Fruit fly (Drosophila melanogaster): ENCODE data around the gene CG43610.

The CG43610 gene

DNA sequence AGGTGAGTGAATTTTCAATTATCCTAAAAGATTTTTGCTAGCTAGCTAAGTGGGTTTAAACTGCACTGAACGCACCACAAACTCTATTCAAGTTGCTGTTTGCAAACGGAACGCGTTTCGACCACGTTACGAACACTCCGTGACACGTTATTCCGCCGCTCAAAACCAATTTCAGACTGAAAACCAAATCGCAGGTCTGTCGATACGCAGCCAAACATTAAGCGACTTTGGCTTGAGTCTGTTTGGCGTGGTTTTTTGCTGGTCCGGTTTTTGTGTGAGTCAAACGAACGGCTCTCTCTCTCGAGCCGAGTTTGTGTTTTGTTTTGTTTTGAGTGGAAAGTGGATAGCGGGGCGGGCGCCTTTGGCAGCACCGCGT is 4.6 kb upstream of the CG43610 start:
- TF ChIP-seq CTCF (optimal IDR thresholded peaks at IDR 0.05) (no peak), CG8478 (optimal IDR thresholded peaks at IDR 0.05) (no peak)

DNA sequence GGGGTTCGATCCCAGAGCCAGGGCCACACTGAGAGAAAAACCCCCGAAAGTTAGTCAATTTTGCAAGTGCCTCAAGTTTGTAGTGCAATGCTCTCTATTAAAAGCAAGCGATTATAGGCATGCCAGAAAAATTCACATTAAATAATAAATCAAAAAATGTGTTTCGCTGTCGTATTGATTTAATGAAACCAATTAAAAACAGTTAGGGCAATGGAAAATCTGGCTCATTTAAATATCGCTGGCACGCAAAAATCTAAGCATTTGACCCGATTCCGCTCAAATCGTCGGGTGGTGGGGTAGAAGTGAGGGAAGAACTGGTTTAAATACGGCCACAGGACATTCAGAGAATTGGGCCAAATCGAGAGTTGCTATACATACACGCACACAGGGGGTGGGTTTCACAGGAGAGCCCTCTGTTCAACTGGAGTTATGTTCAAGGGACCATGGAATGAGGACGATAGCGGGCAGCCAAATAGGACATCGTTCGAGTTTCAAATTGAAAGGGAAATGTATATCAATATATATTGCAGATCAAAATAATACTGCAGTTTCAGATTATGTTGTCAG is 4.0 kb upstream of the CG43610 start:
- TF ChIP-seq CTCF (optimal IDR thresholded peaks at IDR 0.05) (no peak), CG8478 (optimal IDR thresholded peaks at IDR 0.05) (no peak)

DNA sequence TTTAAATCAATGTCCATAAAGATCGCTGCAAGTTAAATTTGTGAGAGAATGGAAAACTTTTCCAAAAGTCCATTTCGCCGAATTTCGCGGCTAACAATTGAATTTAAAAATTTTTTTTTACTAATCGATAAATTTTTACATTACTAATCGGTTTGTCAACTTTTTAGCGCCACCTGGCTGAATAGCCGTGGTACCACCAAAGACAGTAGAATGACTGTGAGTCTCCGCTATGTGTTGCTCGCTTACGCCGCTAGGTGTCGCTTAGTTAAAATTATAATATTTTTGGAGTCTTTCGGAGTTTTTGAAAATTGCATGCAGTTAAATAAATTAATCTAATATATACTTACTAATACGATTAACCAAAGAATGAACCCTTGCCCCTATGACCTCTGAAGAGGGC is 1.6 kb upstream of the CG43610 start:
- TF ChIP-seq CTCF (optimal IDR thresholded peaks at IDR 0.05) (peak; percentile 80 to 98), CG8478 (optimal IDR thresholded peaks at IDR 0.05) (no peak)

DNA sequence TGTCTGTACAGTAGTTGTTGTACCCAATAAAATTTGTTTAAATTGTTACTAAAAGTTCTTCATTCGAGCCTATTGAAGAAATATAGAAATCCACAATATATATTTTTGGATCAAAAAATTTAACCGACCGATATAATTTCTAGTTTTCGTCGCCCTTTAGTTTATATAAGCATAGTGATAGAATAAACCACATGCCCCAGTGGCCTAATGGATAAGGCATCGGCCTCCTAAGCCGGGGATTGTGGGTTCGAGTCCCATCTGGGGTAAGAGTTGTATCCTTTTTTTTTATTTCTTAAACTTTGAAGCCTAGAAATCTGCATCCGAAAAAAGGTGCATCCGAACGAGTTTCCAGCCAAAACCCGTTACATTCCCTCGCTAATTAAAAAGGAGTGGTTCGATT is 555 bp downstream of the CG43610 start:
- TF ChIP-seq CTCF (optimal IDR thresholded peaks at IDR 0.05), result no peak
- TF ChIP-seq CG8478 (optimal IDR thresholded peaks at IDR 0.05), result no peak

DNA sequence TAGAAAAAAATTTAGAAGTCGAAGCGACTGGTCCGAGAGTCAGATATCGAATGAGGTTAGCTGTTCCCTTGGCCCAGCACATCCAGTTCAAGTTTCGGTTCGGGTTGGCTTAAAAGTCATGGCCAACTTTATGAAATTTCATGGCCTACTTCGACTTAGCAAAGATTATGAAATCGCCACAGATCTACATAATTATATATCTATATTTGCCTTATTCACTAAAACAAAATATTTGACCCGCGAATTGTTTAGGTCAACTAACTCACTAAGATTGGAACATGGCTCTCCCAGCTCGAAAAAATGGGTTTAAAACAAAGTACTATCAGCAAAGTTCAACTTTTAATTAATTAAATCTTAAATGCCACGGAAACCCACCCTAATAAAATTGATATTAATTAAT is 1.8 kb downstream of the CG43610 start, which contains the start of gene CG17376:
Gene CG17376, minus strand, starts transcription at position 101 of the 400 bp plus-strand sequence.
- TF ChIP-seq CTCF (optimal IDR thresholded peaks at IDR 0.05) (no peak), CG8478 (optimal IDR thresholded peaks at IDR 0.05) (no peak)

DNA sequence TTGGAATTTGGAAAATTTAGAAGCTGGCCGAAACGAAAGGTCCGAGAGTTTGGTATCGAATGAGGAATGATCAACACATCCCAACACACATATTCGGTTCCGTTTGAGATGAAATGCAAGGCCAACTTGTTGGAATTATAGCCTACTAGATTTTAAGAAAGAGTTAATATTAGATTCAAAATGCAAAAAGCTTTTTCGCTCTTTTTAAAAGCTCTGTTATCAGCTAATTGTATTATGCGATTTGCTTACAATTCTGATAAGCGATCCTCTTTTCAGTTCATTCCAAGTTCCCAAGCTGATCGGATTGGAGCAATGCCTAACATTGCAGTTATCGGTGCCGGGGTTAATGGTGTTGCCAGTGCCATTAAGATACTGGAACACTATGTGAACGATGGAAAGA is 3.7 kb downstream of the CG43610 start, which contains the start of the genes CG17377 and Daao2:
Gene CG17377, minus strand, starts transcription at position 101 of the 400 bp plus-strand sequence.
Gene Daao2, plus strand, starts transcription at position 272 of the 400 bp plus-strand sequence.
- no peak for TF ChIP-seq CG8478 (optimal IDR thresholded peaks at IDR 0.05)
- no peak for TF ChIP-seq CTCF (optimal IDR thresholded peaks at IDR 0.05)

DNA sequence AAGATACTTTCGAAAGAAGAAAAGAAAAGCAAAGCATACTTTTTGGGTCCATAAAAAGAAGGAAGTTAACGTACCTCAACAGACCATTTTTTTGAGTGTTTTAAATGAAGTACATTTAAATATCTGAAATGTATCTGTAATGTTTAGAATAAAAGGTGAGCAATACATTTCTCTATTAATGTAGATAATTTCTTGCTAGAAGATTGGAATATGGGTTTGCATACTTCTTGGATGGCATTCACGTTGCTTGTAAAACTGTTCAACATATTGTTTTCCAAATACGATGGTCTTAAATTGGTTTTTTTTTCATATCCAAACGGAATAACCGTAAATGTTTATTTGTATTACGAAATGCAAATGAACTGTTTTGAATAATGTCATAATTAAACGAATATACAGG is 6.8 kb downstream of the CG43610 start, which contains the start of gene CG17375:
Gene CG17375, minus strand, starts transcription at position 10 of the 400 bp plus-strand sequence.
- no peak for TF ChIP-seq CG8478 (optimal IDR thresholded peaks at IDR 0.05)
- no peak for TF ChIP-seq CTCF (optimal IDR thresholded peaks at IDR 0.05)

DNA sequence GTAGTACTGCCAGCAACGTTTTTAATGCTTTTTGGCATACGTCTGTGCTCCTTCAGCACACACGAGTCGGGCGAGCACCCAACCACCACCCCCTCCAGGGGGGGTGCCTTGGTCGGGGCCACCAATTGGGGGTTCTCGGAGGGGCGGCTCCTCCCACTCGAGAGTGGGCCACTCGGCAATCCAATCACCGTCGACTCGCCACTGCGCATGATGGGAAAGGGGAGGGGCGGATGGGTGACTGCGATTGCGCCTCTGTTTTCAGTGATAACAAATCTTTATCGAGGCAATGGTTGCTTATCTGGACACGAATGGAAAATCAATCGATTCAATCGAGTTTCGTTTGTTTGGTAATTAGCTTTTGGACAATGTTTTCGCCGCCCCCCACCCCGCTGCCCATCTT is 18.5 kb downstream of the CG43610 start:
- no peak for TF ChIP-seq CG8478 (optimal IDR thresholded peaks at IDR 0.05)

DNA sequence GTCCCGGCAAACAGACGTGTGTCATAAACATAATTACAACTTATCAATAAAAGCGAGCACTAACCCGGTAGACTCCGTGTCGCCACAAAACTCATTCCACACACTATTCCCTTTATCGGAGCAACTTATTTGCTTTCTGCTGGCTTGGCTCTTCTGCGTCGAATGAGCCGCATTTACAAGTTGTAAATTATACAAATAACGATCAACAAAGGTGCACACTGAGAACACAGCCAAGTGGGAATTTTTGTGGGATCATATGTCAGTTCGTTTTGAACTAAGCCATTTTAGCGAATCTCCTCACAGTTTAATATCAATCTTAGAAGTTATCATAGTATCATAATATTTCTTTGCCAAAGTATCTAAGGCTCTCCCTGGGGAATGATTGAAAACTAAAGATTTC is 19.4 kb downstream of the CG43610 start:
- TF ChIP-seq CG8478 (optimal IDR thresholded peaks at IDR 0.05) (no peak), CTCF (optimal IDR thresholded peaks at IDR 0.05) (no peak)

DNA sequence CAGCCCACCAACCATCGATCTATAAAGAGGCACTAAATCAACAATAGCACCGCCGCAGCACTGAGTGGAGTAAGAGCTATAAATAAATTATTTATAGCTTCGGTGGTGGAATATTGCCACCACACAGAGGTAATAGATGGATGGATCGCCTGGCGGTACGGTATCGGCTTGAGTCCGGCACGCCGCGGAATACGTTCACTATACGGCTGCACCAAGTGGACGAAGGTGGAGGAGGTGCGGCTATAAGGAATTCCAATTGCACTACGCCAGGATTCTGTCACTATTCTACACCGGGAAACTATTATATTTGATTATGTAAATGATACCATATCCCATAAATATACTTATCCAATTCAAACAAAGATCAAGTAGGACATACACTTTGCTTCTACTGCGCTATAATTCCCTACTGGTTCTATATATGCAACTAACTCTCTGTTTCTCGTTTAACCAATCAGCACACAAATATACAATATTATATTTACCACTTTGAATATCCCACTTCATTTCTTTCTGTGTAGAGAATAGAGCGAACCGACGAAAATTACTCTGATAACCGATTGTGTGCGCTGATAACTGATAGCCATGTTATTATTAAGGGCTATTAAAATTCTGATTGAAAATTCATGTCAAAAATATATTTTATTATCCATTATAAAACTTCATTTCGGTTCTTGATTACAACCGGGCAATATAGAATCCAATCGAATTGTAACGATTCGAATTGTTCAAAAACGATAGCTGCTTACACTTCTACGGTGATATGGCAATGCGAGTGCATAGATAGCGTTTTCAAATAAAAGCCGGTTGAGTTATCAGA is 20.4 kb downstream of the CG43610 start:
- TF ChIP-seq CTCF (optimal IDR thresholded peaks at IDR 0.05) (no peak), CG8478 (optimal IDR thresholded peaks at IDR 0.05) (no peak)

DNA sequence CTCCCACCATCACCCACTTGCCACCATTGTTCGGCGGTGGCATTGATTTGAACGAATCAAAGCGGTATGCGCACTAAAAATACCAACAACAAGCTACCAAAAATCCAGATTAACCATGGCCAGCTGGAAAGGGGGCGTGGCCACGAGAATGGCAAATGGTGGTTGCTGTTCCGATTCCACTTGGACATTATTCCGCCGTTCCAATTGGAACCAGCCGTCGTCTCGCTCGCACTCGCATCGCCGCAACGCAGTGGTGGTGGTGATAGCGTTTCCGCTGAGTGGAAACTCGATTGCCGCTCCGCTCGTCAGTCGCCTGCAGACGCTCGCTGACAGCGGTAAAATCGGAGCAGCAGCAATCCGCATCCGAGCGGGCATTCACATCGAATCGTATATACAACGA is 22.6 kb downstream of the CG43610 start, which contains the start of gene sens-2:
Gene sens-2, plus strand, starts transcription at position 304 of the 400 bp plus-strand sequence.
- TF ChIP-seq CG8478 (optimal IDR thresholded peaks at IDR 0.05) (no peak), CTCF (optimal IDR thresholded peaks at IDR 0.05) (no peak)

DNA sequence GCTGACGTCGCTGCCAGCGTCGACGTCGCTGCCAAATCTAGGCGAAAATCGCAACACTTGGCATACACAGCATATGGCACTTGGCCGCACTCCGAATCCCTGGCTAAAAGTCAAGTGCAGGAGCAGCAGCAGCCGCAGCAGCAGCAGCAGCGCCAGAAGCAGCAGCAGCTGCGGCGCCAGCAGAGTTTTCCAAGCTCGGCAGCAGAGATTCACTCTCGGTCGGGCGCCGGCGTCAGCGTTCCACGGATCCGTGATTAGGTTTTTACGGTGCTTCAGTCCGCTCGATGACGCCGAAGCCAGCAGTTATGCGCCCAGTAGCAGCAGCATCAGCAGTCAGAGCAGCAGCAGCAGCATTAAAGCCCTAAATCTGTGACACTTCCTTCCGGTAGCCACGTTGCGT is 23.0 kb downstream of the CG43610 start:
- no peak for TF ChIP-seq CG8478 (optimal IDR thresholded peaks at IDR 0.05)
- no peak for TF ChIP-seq CTCF (optimal IDR thresholded peaks at IDR 0.05)

DNA sequence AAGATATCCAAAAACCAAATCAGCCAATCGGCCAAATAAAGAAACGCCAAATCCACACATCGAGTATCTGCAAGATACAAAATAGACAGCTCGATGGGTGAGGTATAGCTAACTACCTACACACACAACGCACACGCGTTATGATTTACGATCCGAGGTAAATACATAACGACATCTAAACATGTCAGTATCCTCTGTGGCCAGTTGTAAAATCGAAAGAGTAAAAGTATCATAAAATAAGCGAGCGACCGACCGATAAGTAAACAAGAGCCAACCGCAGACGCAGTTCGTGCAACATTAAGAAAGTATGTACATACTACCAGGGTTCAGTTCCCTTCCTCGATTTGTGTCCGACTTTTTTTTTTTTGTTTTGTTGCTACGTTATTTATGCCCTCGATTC is 27.3 kb downstream of the CG43610 start:
- TF ChIP-seq CG8478 (optimal IDR thresholded peaks at IDR 0.05), result no peak
- no peak for TF ChIP-seq CTCF (optimal IDR thresholded peaks at IDR 0.05)

DNA sequence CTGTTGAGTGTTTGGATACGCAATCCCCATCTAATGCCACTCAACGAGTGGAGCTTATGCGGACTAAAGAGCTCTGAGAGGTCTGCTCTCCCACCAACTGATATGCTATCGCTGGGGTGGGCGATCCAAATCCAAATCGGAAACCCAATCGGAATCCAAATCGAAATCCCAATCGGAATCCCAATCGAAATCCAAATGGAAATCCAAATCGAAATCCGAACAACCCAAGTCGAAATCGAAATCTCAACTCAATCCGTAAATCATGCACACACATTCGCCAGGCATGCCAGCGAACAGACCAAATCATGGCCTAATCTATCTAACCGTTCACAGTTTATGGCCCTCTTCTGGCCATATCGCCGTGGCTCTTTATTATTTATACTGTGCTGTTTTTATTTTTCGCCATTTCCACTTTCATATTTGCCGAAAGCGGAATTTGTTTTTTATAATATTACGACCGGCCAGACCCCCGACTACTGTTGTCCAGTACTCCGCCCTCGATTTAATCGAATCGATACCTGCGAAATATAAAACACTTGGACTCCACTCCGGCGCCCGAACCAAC is 28.6 kb downstream of the CG43610 start:
- no peak for TF ChIP-seq CG8478 (optimal IDR thresholded peaks at IDR 0.05)
- TF ChIP-seq CTCF (optimal IDR thresholded peaks at IDR 0.05), result no peak

DNA sequence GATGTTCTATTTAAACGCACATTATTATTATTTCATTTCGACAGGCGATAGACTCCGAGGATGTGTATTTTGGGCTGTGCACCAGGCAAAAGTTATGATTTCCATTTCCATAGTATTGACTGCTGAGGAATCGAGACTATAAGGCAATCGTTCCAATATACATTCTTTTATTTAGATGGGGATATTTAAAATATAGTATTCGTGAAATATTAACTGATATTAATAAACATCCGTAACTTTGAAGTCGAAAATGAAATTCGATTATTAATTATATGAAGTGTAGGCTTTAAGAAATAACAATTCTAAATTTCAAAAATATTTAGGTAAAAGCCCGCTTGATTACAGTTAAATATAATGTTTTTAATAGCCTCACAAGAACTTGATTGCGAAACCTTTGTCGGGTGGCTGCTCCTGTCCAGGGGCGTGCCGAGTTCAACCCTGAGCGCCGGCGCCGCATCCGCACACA is 31.3 kb downstream of the CG43610 start:
- TF ChIP-seq CTCF (optimal IDR thresholded peaks at IDR 0.05) (no peak), CG8478 (optimal IDR thresholded peaks at IDR 0.05) (no peak)

DNA sequence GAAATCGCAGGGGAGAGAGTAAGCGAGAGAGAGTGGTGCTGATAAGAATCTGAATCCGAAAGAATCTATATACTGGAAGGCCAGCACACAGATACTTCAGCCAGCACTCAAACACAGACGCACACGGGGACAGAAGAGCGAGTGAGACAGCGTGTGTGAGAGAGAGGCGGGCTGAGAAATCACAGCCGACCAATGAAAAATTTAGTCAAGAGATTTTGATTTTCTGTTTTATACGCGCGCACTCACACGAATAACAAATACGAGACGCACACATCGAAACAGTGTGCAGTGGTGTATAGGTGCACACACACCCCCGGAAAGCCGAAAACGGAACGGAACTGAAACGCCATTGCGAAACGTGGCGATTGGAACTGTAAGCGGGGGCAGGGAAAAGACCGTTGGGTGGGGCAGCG is 34.7 kb downstream of the CG43610 start:
- TF ChIP-seq CTCF (optimal IDR thresholded peaks at IDR 0.05), result no peak
- TF ChIP-seq CG8478 (optimal IDR thresholded peaks at IDR 0.05), result no peak
